Worm (Caenorhabditis elegans): ENCODE measurements around the gene eif-3.K.

The eif-3.K gene

DNA sequence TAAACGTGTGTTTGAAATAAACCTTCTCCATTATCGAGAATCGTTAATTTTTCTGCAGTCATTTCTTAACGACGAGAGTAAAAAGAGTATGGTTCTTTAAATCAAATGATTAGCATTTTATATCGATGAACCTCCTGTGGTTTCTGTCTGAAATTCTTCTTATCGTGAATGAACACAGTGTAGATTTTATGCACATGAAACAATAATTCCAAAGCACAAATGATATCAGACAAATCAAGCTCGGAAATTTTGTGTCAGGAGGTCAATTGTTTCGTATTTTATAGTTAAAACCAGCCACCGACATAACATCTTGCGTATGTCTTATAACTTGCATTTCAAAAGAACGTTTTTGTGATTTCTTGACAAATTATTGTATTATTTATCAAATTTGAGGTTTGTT lies 16.7 kb upstream of the eif-3.K start, which contains the start of gene T16G1.6:
T16G1.6 (minus strand) TSS at position 77 of the 400 bp plus-strand sequence.
- TF ChIP-seq attf-6 (GFP tag; IDR thresholded peaks at IDR 0.05) (no peak), nhr-80 (tag; optimal IDR thresholded peaks at IDR 0.05) (peak; percentile 90), unc-62 (GFP tag; optimal IDR thresholded peaks at IDR 0.05) (no peak)

DNA sequence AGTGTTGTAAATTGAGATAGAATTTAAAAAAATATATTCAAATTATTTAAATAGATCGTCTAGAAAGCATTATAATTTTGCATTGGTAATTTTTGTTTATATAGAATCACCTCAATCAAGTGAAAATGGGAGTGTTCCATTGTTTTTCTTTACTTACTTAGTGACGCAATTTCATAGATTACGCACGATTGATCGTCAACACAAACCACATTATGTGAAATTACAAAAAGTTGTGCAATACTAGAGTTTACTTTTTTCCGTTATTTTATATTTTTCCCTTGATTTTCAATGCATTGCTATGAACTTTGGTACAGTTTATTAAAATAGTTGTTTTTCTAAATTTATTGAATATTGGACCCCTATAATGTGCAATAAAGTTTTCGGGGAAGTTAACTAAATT lies 14.4 kb upstream of the eif-3.K start, which contains the start of gene T16G1.5:
T16G1.5 (minus strand) TSS at position 119 of the 400 bp plus-strand sequence.
- no peak for TF ChIP-seq ztf-6 (GFP tag; IDR thresholded peaks at IDR 0.05)
- no peak for TF ChIP-seq nhr-120 (GFP tag; IDR thresholded peaks at IDR 0.05)
- peak; percentile 29 for TF ChIP-seq nhr-80 (tag; optimal IDR thresholded peaks at IDR 0.05)
- TF ChIP-seq hlh-26 (GFP tag; conservative IDR thresholded peaks at IDR 0.05): no peak
- no peak for TF ChIP-seq lin-35 (GFP tag; optimal IDR thresholded peaks at IDR 0.05)
- no peak for TF ChIP-seq hsf-1 (GFP tag; IDR thresholded peaks at IDR 0.05)

DNA sequence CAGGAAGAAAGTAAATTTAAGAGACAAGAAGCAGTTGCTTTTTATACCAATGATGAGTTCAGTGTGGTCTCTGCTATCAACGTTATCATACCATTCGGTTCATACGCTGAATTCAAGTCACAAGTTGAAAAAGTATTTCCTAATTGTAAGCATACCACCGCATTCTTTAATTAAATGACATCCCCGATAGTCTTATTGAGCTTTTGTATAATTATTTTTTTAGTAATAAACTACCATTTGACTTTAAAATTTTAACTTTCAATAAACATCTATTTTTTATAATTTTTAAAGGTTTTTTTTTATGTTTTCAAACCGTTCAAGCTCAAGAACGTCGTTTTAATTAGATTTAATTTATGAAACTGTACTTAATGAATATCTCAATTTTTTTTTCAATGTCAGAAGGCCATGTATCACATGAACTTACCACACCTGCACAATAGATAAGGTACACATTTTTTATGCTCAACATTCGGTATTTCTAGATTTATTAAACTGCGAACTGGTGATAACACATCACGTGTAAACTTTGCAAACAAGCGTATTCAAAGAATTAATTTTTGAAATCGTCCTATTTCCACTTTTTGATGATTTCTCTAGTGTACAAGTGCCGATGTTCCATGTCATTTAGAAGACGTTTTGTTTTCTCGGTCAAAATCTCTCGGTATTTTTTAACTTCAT lies 11.9 kb upstream of the eif-3.K start, which contains the start of gene T16G1.4:
T16G1.4 (minus strand) TSS at position 51 of the 678 bp plus-strand sequence.
- TF ChIP-seq C17E4.6 (GFP tag; IDR thresholded peaks at IDR 0.05): no peak
- no peak for TF ChIP-seq pbrm-1 (GFP tag; IDR thresholded peaks at IDR 0.05)
- peak; percentile 2 for TF ChIP-seq nhr-80 (tag; optimal IDR thresholded peaks at IDR 0.05)
- no peak for TF ChIP-seq unc-62 (GFP tag; optimal IDR thresholded peaks at IDR 0.05)
- no peak for TF ChIP-seq let-607 (tag; optimal IDR thresholded peaks at IDR 0.05)

DNA sequence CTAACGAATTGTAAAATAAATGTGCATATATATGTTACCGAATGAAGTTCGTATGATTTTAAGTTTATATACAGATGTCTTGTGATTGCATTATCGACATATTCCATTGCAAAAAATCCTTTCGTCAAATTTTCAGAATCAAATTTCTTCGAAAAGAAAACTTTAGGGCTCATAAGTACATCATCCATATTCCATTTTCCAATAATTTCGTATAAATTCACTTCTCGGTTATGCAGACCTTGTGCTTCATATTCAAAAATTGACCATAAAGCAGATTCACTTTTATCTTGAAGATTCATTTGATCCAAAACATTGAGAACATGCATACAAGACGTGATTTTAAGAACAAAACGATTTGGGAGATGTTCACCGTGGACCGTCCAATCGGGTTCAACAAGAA lies 10.4 kb upstream of the eif-3.K start:
- TF ChIP-seq B0019.2 (GFP tag; conservative IDR thresholded peaks at IDR 0.05): no peak
- no peak for TF ChIP-seq snpc-3.4 (tag; optimal IDR thresholded peaks at IDR 0.05)
- no peak for TF ChIP-seq sdz-38 (tag; optimal IDR thresholded peaks at IDR 0.05)
- TF ChIP-seq ztf-26 (tag; optimal IDR thresholded peaks at IDR 0.05): no peak
- TF ChIP-seq nhr-90 (tag; optimal IDR thresholded peaks at IDR 0.05): no peak
- no peak for TF ChIP-seq lag-1 (GFP tag; IDR thresholded peaks at IDR 0.05)
- no peak for TF ChIP-seq F52B5.7 (tag; optimal IDR thresholded peaks at IDR 0.05)
- no peak for TF ChIP-seq attf-5 (GFP tag; optimal IDR thresholded peaks at IDR 0.05)
- TF ChIP-seq Y53F4B.3 (GFP tag; IDR thresholded peaks at IDR 0.05): no peak
- TF ChIP-seq B0336.3 (GFP tag; IDR thresholded peaks at IDR 0.05): no peak
- no peak for TF ChIP-seq unc-62 (GFP tag; optimal IDR thresholded peaks at IDR 0.05)
- no peak for TF ChIP-seq somi-1 (GFP tag; optimal IDR thresholded peaks at IDR 0.05)
- no peak for TF ChIP-seq zfh-2 (GFP tag; conservative IDR thresholded peaks at IDR 0.05)
- TF ChIP-seq F10E7.11 (tag; optimal IDR thresholded peaks at IDR 0.05): no peak
- TF ChIP-seq madf-6 (GFP tag; IDR thresholded peaks at IDR 0.05): no peak
- TF ChIP-seq T26A5.8 (tag; optimal IDR thresholded peaks at IDR 0.05): no peak
- no peak for TF ChIP-seq Y67H2A.10 (GFP tag; conservative IDR thresholded peaks at IDR 0.05)
- TF ChIP-seq ceh-100 (GFP tag; IDR thresholded peaks at IDR 0.05): no peak
- TF ChIP-seq madf-8 (GFP tag; conservative IDR thresholded peaks at IDR 0.05): no peak
- no peak for TF ChIP-seq hsf-1 (GFP tag; IDR thresholded peaks at IDR 0.05)

DNA sequence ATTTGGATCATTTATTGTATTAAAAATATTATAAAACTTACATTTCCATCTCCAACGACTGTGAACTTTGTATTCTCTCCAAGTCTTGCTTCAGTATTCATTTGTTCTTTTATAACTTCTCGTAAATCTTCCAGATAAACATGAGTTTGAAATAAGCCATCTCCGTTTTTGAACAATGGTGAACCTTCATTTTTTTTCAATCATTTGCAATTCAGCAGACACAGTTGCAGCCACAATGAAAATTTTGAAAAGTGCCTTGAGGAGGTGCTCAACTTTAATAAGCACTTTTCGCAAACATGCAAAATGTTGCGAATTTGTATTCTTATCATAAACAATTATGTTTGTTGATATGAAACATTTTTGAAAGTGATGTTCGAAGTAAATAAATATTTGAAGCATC lies 9.6 kb upstream of the eif-3.K start, which contains the start of gene T16G1.3:
T16G1.3 (minus strand) TSS at position 101 of the 400 bp plus-strand sequence.
- TF ChIP-seq dpl-1 (GFP tag; optimal IDR thresholded peaks at IDR 0.05) (no peak), ZK185.1 (tag; optimal IDR thresholded peaks at IDR 0.05; ENCODE audit: poor library complexity, severe bottlenecking) (no peak), gei-17 (GFP tag; optimal IDR thresholded peaks at IDR 0.05) (no peak), zfh-2 (GFP tag; conservative IDR thresholded peaks at IDR 0.05) (no peak), sdz-38 (tag; optimal IDR thresholded peaks at IDR 0.05) (no peak), C06A6.2 (GFP tag; conservative IDR thresholded peaks at IDR 0.05) (no peak), ztf-28 (GFP tag; IDR thresholded peaks at IDR 0.05) (no peak), lag-1 (GFP tag; IDR thresholded peaks at IDR 0.05) (no peak), nhr-90 (tag; optimal IDR thresholded peaks at IDR 0.05) (no peak)

Data from whole organism, young adult.